Worm (Caenorhabditis elegans): ENCODE data around the gene far-2.

Gene far-2

ce11 chrIII:9069712-9070111 lies 11.9 kb upstream of the far-2 start:
- TF ChIP-seq pha-2 (tag; optimal IDR thresholded peaks at IDR 0.05) (no peak), T23F11.4 (GFP tag; optimal IDR thresholded peaks at IDR 0.05) (no peak), fax-1 (tag; optimal IDR thresholded peaks at IDR 0.05) (no peak), odd-2 (tag; optimal IDR thresholded peaks at IDR 0.05) (no peak), madf-2 (tag; optimal IDR thresholded peaks at IDR 0.05) (no peak), ceh-2 (tag; optimal IDR thresholded peaks at IDR 0.05) (no peak), nhr-232 (tag; optimal IDR thresholded peaks at IDR 0.05) (no peak), sox-2 (GFP tag; IDR thresholded peaks at IDR 0.05) (no peak), pha-4 (tag; optimal IDR thresholded peaks at IDR 0.05) (no peak), nfya-1 (tag; optimal IDR thresholded peaks at IDR 0.05) (no peak), sdc-2 (tag; optimal IDR thresholded peaks at IDR 0.05) (no peak), Y22D7AL.16 (tag; optimal IDR thresholded peaks at IDR 0.05) (no peak), unc-86 (tag; optimal IDR thresholded peaks at IDR 0.05) (no peak), eyg-1 (tag; optimal IDR thresholded peaks at IDR 0.05) (no peak)

- no peak for TF ChIP-seq odd-2 (tag; optimal IDR thresholded peaks at IDR 0.05)
- TF ChIP-seq T23F11.4 (GFP tag; optimal IDR thresholded peaks at IDR 0.05): no peak
- TF ChIP-seq ceh-31 (tag; optimal IDR thresholded peaks at IDR 0.05): no peak
- no peak for TF ChIP-seq gmeb-2 (tag; optimal IDR thresholded peaks at IDR 0.05)
- TF ChIP-seq unc-42 (tag; optimal IDR thresholded peaks at IDR 0.05): no peak
- TF ChIP-seq npax-4 (tag; optimal IDR thresholded peaks at IDR 0.05): no peak
- no peak for TF ChIP-seq zip-5 (tag; optimal IDR thresholded peaks at IDR 0.05)
- no peak for TF ChIP-seq hlh-6 (tag; optimal IDR thresholded peaks at IDR 0.05)
- no peak for TF ChIP-seq ref-2 (tag; optimal IDR thresholded peaks at IDR 0.05)
- no peak for TF ChIP-seq K09A11.1 (tag; optimal IDR thresholded peaks at IDR 0.05; ENCODE audit: insufficient read depth)
- no peak for TF ChIP-seq ceh-6 (GFP tag; optimal IDR thresholded peaks at IDR 0.05)
- TF ChIP-seq pha-4 (tag; optimal IDR thresholded peaks at IDR 0.05): no peak
- no peak for TF ChIP-seq hlh-30 (tag; optimal IDR thresholded peaks at IDR 0.05; ENCODE audit: insufficient read depth)
- TF ChIP-seq ahr-1 (tag; optimal IDR thresholded peaks at IDR 0.05): no peak
- no peak for TF ChIP-seq pag-3 (tag; optimal IDR thresholded peaks at IDR 0.05; ENCODE audit: borderline replicate concordance)
Measured at ce11 chrIII:9071372-9071771, 10.3 kb upstream of the far-2 start, which contains the start of gene lin-12. lin-12 (minus strand) TSS chrIII:9071472.

ce11 chrIII:9072704-9073103 lies 8.9 kb upstream of the far-2 start:
- no peak for TF ChIP-seq C08G9.2 (tag; optimal IDR thresholded peaks at IDR 0.05)
- TF ChIP-seq nfya-1 (tag; optimal IDR thresholded peaks at IDR 0.05): no peak
- TF ChIP-seq lin-11 (tag; optimal IDR thresholded peaks at IDR 0.05): no peak
- TF ChIP-seq tbx-7 (tag; optimal IDR thresholded peaks at IDR 0.05): no peak
- no peak for TF ChIP-seq fkh-6 (tag; optimal IDR thresholded peaks at IDR 0.05)
- TF ChIP-seq T23F11.4 (GFP tag; optimal IDR thresholded peaks at IDR 0.05): no peak
- TF ChIP-seq ceh-30 (tag; optimal IDR thresholded peaks at IDR 0.05): no peak
- no peak for TF ChIP-seq dve-1 (tag; optimal IDR thresholded peaks at IDR 0.05)
- TF ChIP-seq hlh-8 (tag; optimal IDR thresholded peaks at IDR 0.05): no peak

- TF ChIP-seq hlh-30 (tag; optimal IDR thresholded peaks at IDR 0.05; ENCODE audit: insufficient read depth) (no peak), unc-42 (tag; optimal IDR thresholded peaks at IDR 0.05) (no peak), ttx-3 (tag; optimal IDR thresholded peaks at IDR 0.05) (no peak), pat-9 (tag; optimal IDR thresholded peaks at IDR 0.05) (no peak), dve-1 (tag; optimal IDR thresholded peaks at IDR 0.05) (no peak), eyg-1 (tag; optimal IDR thresholded peaks at IDR 0.05) (no peak), fkh-6 (tag; optimal IDR thresholded peaks at IDR 0.05) (no peak), dmd-4 (tag; optimal IDR thresholded peaks at IDR 0.05; ENCODE audit: borderline replicate concordance) (no peak), ceh-2 (tag; optimal IDR thresholded peaks at IDR 0.05) (no peak), ceh-14 (tag; optimal IDR thresholded peaks at IDR 0.05) (no peak), elt-2 (tag; optimal IDR thresholded peaks at IDR 0.05) (no peak), pag-3 (tag; optimal IDR thresholded peaks at IDR 0.05; ENCODE audit: borderline replicate concordance) (no peak), npax-4 (tag; optimal IDR thresholded peaks at IDR 0.05) (no peak), che-1 (tag; optimal IDR thresholded peaks at IDR 0.05) (no peak), ceh-24 (tag; optimal IDR thresholded peaks at IDR 0.05) (no peak), fax-1 (tag; optimal IDR thresholded peaks at IDR 0.05) (no peak), pha-2 (tag; optimal IDR thresholded peaks at IDR 0.05) (no peak), T23F11.4 (GFP tag; optimal IDR thresholded peaks at IDR 0.05) (no peak), nfya-1 (tag; optimal IDR thresholded peaks at IDR 0.05) (no peak)
Measured at ce11 chrIII:9075539-9075938, 6.1 kb upstream of the far-2 start, which contains the start of gene F02A9.7. F02A9.7 (minus strand) TSS chrIII:9075639.

Data from whole organism, late embryonic.